Worm (Caenorhabditis elegans): Measurements from ENCODE around the gene Y1B5A.1.

- TF ChIP-seq cnd-1 (tag; optimal IDR thresholded peaks at IDR 0.05) (no peak), unc-39 (tag; optimal IDR thresholded peaks at IDR 0.05) (no peak), bed-3 (GFP tag; optimal IDR thresholded peaks at IDR 0.05) (no peak), lin-13 (tag; optimal IDR thresholded peaks at IDR 0.05) (no peak), elt-1 (tag; optimal IDR thresholded peaks at IDR 0.05; ENCODE audit: borderline replicate concordance, insufficient read depth) (no peak), unc-62 (GFP tag; optimal IDR thresholded peaks at IDR 0.05) (no peak)
Measured at ce11 chrX:7035937-7036336, 49.2 kb upstream of the Y1B5A.1 start, which contains the start of gene cest-19.

All from whole organism, mixed stage, embryonic.